Worm (Caenorhabditis elegans) whole organism, early embryonic: Measurements from ENCODE around the gene gldi-5.

Experiments
- B0310.2 ChIP-seq: sonication (generic microtip); optimal IDR thresholded peaks from 2 replicates; lab custom pipeline; 2016; ENCODE audit warnings: mild to moderate bottlenecking, missing genetic modification characterization, missing compliant biosample characterization
- F13C5.2 ChIP-seq: sonication (generic microtip); optimal IDR thresholded peaks from 2 replicates; lab custom pipeline; 2017; ENCODE audit warnings: mild to moderate bottlenecking, missing genetic modification characterization, inconsistent platforms, missing compliant biosample characterization
- aly-1 ChIP-seq: sonication (generic microtip); optimal IDR thresholded peaks from 2 replicates; lab custom pipeline; 2016; ENCODE audit warnings: missing genetic modification characterization, missing compliant biosample characterization
- ama-1 ChIP-seq: fragments of 150-350 bp; optimal IDR thresholded peaks from 2 replicates; lab custom pipeline; 2014
- ceh-13 ChIP-seq: fragments of 200-800 bp; sonication (Bioruptor generic); optimal IDR thresholded peaks from 2 replicates; lab custom pipeline; 2018; ENCODE audit warnings: mild to moderate bottlenecking, missing genetic modification characterization, missing compliant biosample characterization
- ceh-36 ChIP-seq: sonication (generic microtip); optimal IDR thresholded peaks from 2 replicates; lab custom pipeline; 2016; ENCODE audit warnings: missing genetic modification characterization, inconsistent platforms, missing compliant biosample characterization
- ets-7 ChIP-seq: sonication (generic microtip); optimal IDR thresholded peaks from 2 replicates; lab custom pipeline; 2016; ENCODE audit warnings: missing genotype, missing genetic modification characterization, missing compliant biosample characterization
- flt-1 ChIP-seq: fragments of 200-800 bp; sonication (Bioruptor generic); IDR thresholded peaks from 2 replicates; pipeline ENCODE4 v1.3.6; 2022; ENCODE audit warnings: missing genetic modification characterization, missing compliant biosample characterization
- hmbx-1 ChIP-seq: sonication (generic microtip); optimal IDR thresholded peaks from 2 replicates; lab custom pipeline; 2016; ENCODE audit warnings: mild to moderate bottlenecking, missing genetic modification characterization, missing compliant biosample characterization
- hmg-4 ChIP-seq: fragments of 200-800 bp; sonication (Bioruptor generic); optimal IDR thresholded peaks from 2 replicates; lab custom pipeline; 2018; ENCODE audit warnings: mild to moderate bottlenecking, missing genetic modification characterization, missing compliant biosample characterization
- hnd-1 ChIP-seq: sonication (generic microtip); optimal IDR thresholded peaks from 2 replicates; lab custom pipeline; 2016; ENCODE audit warnings: missing genetic modification characterization, missing compliant biosample characterization
- pes-1 ChIP-seq: fragments of 200-800 bp; sonication (Bioruptor generic); IDR thresholded peaks from 2 replicates; pipeline ENCODE4 v1.3.6; 2022; ENCODE audit warnings: missing genetic modification reagents, missing genetic modification characterization, missing compliant biosample characterization
- scrt-1 ChIP-seq: fragments of 200-800 bp; sonication (Bioruptor generic); IDR thresholded peaks from 2 replicates; pipeline ENCODE4 v1.3.6; 2022; ENCODE audit warnings: missing genetic modification characterization, missing compliant biosample characterization
- sea-1 ChIP-seq: fragments of 200-800 bp; sonication (Bioruptor generic); conservative IDR thresholded peaks from 2 replicates; pipeline ENCODE4 v1.3.6; 2022; ENCODE audit warnings: missing genetic modification characterization, missing compliant biosample characterization
- tbx-11 ChIP-seq: fragments of 200-800 bp; sonication (Bioruptor generic); IDR thresholded peaks from 2 replicates; pipeline ENCODE4 v1.3.6; 2022; ENCODE audit warnings: missing genetic modification characterization, missing compliant biosample characterization
- tbx-37 ChIP-seq: fragments of 200-800 bp; sonication (Bioruptor generic); conservative IDR thresholded peaks from 2 replicates; pipeline ENCODE4 v1.3.6; 2022; ENCODE audit warnings: missing genetic modification reagents, missing genetic modification characterization, missing compliant biosample characterization
- tra-4 ChIP-seq: sonication (generic microtip); optimal IDR thresholded peaks from 2 replicates; lab custom pipeline; 2017; ENCODE audit warnings: missing genetic modification characterization, missing compliant biosample characterization

gldi-5 gene

DNA sequence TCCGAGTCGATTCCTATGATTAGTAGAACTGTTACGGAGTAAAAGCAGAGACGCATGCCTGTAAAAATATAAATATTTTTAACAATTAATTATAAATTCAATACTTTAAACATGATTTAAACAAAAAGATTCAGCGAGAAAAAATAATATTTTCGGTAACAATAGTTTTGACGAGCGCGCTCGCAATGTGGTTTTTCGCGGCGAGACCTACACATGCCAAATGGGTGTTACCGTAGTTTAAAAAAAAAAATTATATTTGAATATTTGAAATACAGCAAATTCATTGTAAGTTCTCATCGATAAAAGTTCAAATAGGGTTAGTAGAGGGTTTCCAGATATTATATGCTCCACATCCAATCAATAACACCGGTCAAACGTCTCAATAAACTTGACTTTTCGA, at the start of gene gldi-5:
Gene gldi-5, minus strand, starts transcription at position 58 of the 400 bp plus-strand sequence.
- no peak for TF ChIP-seq aly-1 (tag; lab: Kevin White, UChicago)
- no peak for TF ChIP-seq B0310.2
- TF ChIP-seq tra-4 (tag; lab: Kevin White, UChicago) = no peak
- TF ChIP-seq ceh-36 (tag; lab: Kevin White, UChicago) = no peak
- TF ChIP-seq scrt-1 = no peak
- no peak for TF ChIP-seq sea-1 (GFP tag; lab: Robert Waterston, UW)
- no peak for TF ChIP-seq ceh-13

DNA sequence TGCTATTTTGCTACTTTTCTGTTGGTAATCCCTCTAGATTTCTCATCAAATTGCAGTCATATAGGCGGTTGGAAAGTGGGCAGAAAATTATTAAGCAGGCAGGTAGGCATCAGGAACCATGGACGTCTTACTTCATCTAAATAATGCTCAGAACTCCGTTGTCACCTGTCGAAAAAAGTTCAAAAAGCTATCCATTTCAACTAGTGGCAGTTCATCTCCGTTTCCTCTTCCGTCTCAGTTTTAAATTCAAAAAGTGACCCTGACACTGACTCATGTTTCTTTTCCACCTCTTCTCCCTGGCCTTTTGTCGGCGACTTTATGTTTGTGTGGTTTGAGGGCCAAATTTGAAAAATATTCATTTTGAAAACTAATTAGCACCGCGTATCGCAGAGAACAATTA, 48.2 kb upstream of the gldi-5 start:
- TF ChIP-seq hnd-1 = no peak
- TF ChIP-seq tbx-11 (GFP tag; lab: Robert Waterston, UW) = no peak

DNA sequence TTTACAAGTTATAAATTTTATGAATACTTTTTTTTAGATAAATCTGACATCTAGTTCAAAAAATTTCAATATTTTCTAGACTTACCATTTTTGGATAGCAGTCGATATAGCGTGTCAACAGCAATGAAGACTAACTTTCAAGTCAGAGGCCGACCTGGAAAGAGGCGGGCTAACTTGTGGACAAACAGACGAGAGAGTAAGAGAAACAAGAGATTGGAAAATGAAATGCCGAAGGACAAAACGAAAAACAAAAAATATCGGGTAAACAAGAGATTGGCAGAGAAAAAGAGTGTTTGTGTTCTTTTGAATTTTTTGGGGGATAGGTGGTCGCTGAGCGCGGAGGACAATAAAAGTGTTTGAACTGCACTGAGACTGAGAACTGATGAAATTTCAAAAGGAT, 46.9 kb upstream of the gldi-5 start, which contains the start of gene lec-4:
Gene lec-4, minus strand, starts transcription at position 154 of the 400 bp plus-strand sequence.
- TF ChIP-seq hmg-4 (GFP tag; lab: Kevin White, UChicago) (no peak), hmbx-1 (no peak), scrt-1 (no peak), ets-7 (no peak), tbx-11 (GFP tag; lab: Robert Waterston, UW) (no peak), tra-4 (tag; lab: Kevin White, UChicago) (no peak), F13C5.2 (no peak), pes-1 (no peak), flt-1 (GFP tag; lab: Robert Waterston, UW) (no peak), aly-1 (tag; lab: Kevin White, UChicago) (no peak), hnd-1 (no peak), sea-1 (GFP tag; lab: Robert Waterston, UW) (no peak)

DNA sequence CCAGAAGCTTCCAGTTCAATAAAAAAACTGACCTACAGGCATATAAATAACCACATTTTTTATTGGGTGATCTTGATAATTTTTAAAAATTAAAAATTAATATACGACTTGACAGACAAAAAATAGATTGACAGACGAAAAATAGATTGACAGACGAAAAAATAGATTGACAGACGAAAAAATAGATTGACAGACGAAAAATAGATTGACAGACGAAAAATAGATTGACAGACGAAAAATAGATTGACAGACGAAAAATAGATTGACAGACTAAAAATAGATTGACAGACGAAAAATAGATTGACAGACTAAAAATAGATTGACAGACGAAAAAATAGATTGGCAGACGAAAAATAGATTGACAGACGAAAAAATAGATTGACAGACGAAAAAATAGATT, 44.1 kb upstream of the gldi-5 start:
- TF ChIP-seq pes-1 (peak; percentile 33; the same call in 1 of the 2 replicates), tbx-37 (peak; percentile 78), tbx-11 (GFP tag; lab: Robert Waterston, UW) (peak; percentile 87), sea-1 (GFP tag; lab: Robert Waterston, UW) (peak; percentile 83)

DNA sequence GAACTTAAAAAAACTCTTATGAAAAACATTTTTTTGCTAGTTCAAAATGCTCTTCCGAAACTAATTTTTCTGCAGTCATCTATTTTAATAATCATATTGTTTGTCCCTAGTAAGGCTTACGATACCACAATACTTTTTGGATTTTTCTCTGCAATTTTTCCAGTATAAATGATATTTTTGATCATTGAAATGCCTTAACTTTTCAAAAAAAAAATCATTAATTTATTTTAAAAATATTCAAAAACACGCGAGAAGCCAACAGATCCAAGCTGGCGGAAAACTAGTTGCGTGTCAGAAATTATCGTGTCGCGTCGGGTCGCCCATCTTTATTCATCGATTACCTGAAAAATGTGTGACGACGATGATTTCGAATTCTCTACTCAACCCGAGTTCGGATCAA, 41.9 kb upstream of the gldi-5 start, which contains the start of gene gmeb-3:
Gene gmeb-3, plus strand, starts transcription at position 301 of the 400 bp plus-strand sequence.
- TF ChIP-seq tbx-37 = no peak
- TF ChIP-seq aly-1 (tag; lab: Kevin White, UChicago) = no peak
- no peak for TF ChIP-seq ceh-36 (tag; lab: Kevin White, UChicago)
- TF ChIP-seq ets-7 = no peak
- TF ChIP-seq tra-4 (tag; lab: Kevin White, UChicago) = no peak
- TF ChIP-seq B0310.2 = no peak
- no peak for TF ChIP-seq hmbx-1
- no peak for TF ChIP-seq F13C5.2
- TF ChIP-seq ama-1 (lab: Kevin White, UChicago) = no peak
- TF ChIP-seq tbx-11 (GFP tag; lab: Robert Waterston, UW) = no peak
- TF ChIP-seq hnd-1 = no peak

DNA sequence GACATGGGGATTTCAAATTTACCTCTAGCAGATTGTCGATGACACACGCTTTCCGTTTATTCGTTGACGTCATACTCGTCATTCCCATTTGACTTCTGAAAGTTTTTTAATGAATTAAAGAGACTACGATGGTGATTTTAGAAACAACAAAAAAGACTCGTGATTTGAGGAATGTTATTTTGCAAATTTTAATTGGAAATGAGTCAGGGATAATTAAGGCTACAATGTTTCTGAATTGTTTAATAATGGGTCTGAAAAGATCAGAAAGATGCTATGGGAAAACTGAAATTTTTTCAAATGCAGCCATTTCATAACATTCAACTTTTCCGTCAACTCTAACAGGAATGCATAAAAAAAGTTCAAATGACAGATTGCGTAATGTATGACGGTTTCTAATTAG, 39.2 kb upstream of the gldi-5 start, which contains the start of gene C44F1.1:
Gene C44F1.1, minus strand, starts transcription at position 101 of the 400 bp plus-strand sequence.
- no peak for TF ChIP-seq B0310.2
- no peak for TF ChIP-seq pes-1
- no peak for TF ChIP-seq flt-1 (GFP tag; lab: Robert Waterston, UW)
- TF ChIP-seq tbx-37 = no peak
- TF ChIP-seq ceh-36 (tag; lab: Kevin White, UChicago) = no peak
- TF ChIP-seq tra-4 (tag; lab: Kevin White, UChicago) = no peak
- TF ChIP-seq sea-1 (GFP tag; lab: Robert Waterston, UW) = no peak
- no peak for TF ChIP-seq scrt-1
- TF ChIP-seq ama-1 (lab: Kevin White, UChicago) = no peak
- no peak for TF ChIP-seq F13C5.2
- TF ChIP-seq tbx-11 (GFP tag; lab: Robert Waterston, UW) = no peak
- TF ChIP-seq hnd-1 = no peak
- TF ChIP-seq aly-1 (tag; lab: Kevin White, UChicago) = no peak
- TF ChIP-seq hmg-4 (GFP tag; lab: Kevin White, UChicago) = no peak
- no peak for TF ChIP-seq ets-7
- TF ChIP-seq ceh-13 = no peak
- no peak for TF ChIP-seq hmbx-1

DNA sequence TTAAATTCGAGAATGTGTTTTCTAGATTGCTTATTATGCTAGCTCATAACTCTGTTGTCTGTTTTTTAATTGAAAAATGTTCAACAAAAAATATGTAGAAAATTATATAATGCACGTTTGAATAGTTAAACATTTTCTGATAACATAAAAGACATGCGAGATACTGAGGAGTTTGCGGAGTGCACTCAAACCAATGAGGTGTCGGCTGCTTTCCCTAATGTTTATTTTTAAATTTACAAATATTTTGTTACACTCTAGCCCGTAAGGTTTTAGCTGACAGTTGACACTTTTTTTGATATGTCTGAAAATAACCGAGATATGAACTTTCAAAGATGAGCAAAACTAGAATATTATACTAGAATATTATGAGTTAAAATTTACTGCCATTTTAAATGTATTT, 38.3 kb upstream of the gldi-5 start:
- TF ChIP-seq ceh-36 (tag; lab: Kevin White, UChicago) (no peak), tbx-11 (GFP tag; lab: Robert Waterston, UW) (no peak), hmbx-1 (no peak), tra-4 (tag; lab: Kevin White, UChicago) (no peak), ama-1 (lab: Kevin White, UChicago) (no peak), hmg-4 (GFP tag; lab: Kevin White, UChicago) (no peak), ceh-13 (no peak), hnd-1 (no peak), flt-1 (GFP tag; lab: Robert Waterston, UW) (no peak), F13C5.2 (no peak), tbx-37 (no peak), B0310.2 (no peak), sea-1 (GFP tag; lab: Robert Waterston, UW) (no peak), pes-1 (no peak), ets-7 (no peak)

DNA sequence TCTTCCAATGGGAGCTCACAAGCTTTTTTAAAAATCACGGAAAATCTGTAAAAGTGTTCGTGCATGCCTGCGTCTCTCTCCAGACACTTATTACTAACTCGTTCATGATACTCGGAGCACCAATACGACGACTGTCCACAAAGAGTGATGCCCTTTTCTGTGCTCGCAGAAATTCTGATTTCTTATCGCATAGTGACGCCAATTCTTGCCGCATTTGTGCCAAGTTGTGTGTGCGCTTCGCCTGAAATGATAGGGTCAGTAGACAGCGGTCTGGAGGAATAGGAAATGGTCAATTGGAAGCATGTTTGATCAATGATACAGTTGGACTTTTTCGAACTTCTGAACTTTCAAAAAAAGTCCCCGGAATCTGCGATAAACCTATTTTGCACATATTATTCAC, 37.7 kb upstream of the gldi-5 start:
- TF ChIP-seq ceh-13 = no peak
- no peak for TF ChIP-seq flt-1 (GFP tag; lab: Robert Waterston, UW)
- no peak for TF ChIP-seq tra-4 (tag; lab: Kevin White, UChicago)
- TF ChIP-seq tbx-37 = no peak
- no peak for TF ChIP-seq ets-7
- no peak for TF ChIP-seq B0310.2
- TF ChIP-seq ceh-36 (tag; lab: Kevin White, UChicago) = no peak
- no peak for TF ChIP-seq hnd-1
- no peak for TF ChIP-seq F13C5.2
- TF ChIP-seq ama-1 (lab: Kevin White, UChicago) = no peak
- no peak for TF ChIP-seq sea-1 (GFP tag; lab: Robert Waterston, UW)
- no peak for TF ChIP-seq pes-1
- no peak for TF ChIP-seq scrt-1

DNA sequence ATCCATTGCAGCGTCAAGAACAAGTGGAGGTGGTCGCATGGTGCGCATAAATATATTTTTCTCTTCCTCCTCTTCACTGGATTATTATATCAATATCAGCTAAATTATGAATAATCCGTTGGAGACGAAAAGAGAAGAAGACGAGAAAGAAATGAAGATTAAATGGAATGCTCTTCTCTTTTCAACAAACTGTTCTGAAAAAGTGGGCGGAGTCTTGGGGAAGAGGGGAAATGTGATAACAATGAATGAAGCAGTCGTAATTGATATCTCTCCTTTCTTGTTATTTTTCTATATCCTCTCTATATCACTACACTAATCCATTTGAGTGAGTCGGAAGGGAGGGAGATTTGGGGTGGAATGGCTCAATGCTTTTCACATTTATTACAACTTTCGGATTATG, 33.0 kb upstream of the gldi-5 start, which contains the start of gene arcp-1:
Gene arcp-1, minus strand, starts transcription at position 101 of the 400 bp plus-strand sequence.
- TF ChIP-seq ets-7 = no peak
- TF ChIP-seq tra-4 (tag; lab: Kevin White, UChicago) = no peak
- TF ChIP-seq hmg-4 (GFP tag; lab: Kevin White, UChicago) = no peak
- no peak for TF ChIP-seq tbx-11 (GFP tag; lab: Robert Waterston, UW)
- no peak for TF ChIP-seq hnd-1
- no peak for TF ChIP-seq F13C5.2
- no peak for TF ChIP-seq pes-1
- TF ChIP-seq flt-1 (GFP tag; lab: Robert Waterston, UW) = no peak
- no peak for TF ChIP-seq ceh-36 (tag; lab: Kevin White, UChicago)
- no peak for TF ChIP-seq tbx-37
- TF ChIP-seq scrt-1 = no peak
- no peak for TF ChIP-seq B0310.2
